Worm (Caenorhabditis elegans) whole organism, mixed stage, embryonic: Measurements from ENCODE around the gene C38C3.3.

ENCODE experiments used
- M03D4.4 ChIP-seq: sonication (generic microtip); optimal IDR thresholded peaks from 2 replicates; lab custom pipeline; 2017; ENCODE audit warnings: mild to moderate bottlenecking, missing genetic modification characterization, missing compliant biosample characterization
- bed-3 ChIP-seq: fragments of 200-800 bp; sonication (Bioruptor generic); optimal IDR thresholded peaks from 3 replicates; lab custom pipeline; 2018; ENCODE audit warnings: mild to moderate bottlenecking, missing genetic modification characterization, moderate library complexity, missing compliant biosample characterization
- blmp-1 ChIP-seq: fragments of 150-350 bp; optimal IDR thresholded peaks from 2 replicates; lab custom pipeline; 2014; ENCODE audit warnings: missing biosample characterization, missing genetic modification characterization
- ceh-39 ChIP-seq: fragments of 150-350 bp; optimal IDR thresholded peaks from 2 replicates; lab custom pipeline; 2014; ENCODE audit warnings: missing biosample characterization, missing genetic modification characterization
- ceh-43 ChIP-seq: fragments of 200-800 bp; sonication (Bioruptor generic); optimal IDR thresholded peaks from 2 replicates; lab custom pipeline; 2018; ENCODE audit warnings: mild to moderate bottlenecking, missing genetic modification characterization, moderate library complexity, missing compliant biosample characterization
- ceh-83 ChIP-seq: fragments of 200-800 bp; sonication (Bioruptor generic); optimal IDR thresholded peaks from 2 replicates; lab custom pipeline; 2018; ENCODE audit warnings: mild to moderate bottlenecking, missing genetic modification characterization, missing compliant biosample characterization
- ces-1 ChIP-seq: fragments of 150-350 bp; optimal IDR thresholded peaks from 2 replicates; lab custom pipeline; 2014; ENCODE audit warnings: missing biosample characterization, missing genetic modification reagents, missing genetic modification characterization
- cnd-1 ChIP-seq: fragments of 200-800 bp; sonication (Bioruptor generic); optimal IDR thresholded peaks from 2 replicates; lab custom pipeline; 2018; ENCODE audit warnings: mild to moderate bottlenecking, missing genetic modification characterization, missing compliant biosample characterization
- drap-1 ChIP-seq: fragments of 200-800 bp; sonication (Bioruptor generic); optimal IDR thresholded peaks from 3 replicates; lab custom pipeline; 2018; ENCODE audit warnings: mild to moderate bottlenecking, missing genetic modification characterization, missing compliant biosample characterization
- elt-1 ChIP-seq: sonication (generic microtip); optimal IDR thresholded peaks from 2 replicates; lab custom pipeline; 2017; ENCODE audit warnings: missing genetic modification characterization, mild to moderate bottlenecking, missing compliant biosample characterization, antibody characterized with exemption, moderate library complexity, borderline replicate concordance; ENCODE audit not compliant: insufficient read depth
- elt-3 ChIP-seq: fragments of 150-350 bp; optimal IDR thresholded peaks from 2 replicates; lab custom pipeline; 2014; ENCODE audit warnings: missing biosample characterization, missing genetic modification characterization
- flh-1 ChIP-seq: fragments of 200-800 bp; sonication (Bioruptor generic); optimal IDR thresholded peaks from 2 replicates; lab custom pipeline; 2018; ENCODE audit warnings: mild to moderate bottlenecking, missing genetic modification characterization, moderate library complexity, missing compliant biosample characterization
- lin-13 ChIP-seq: fragments of 150-350 bp; optimal IDR thresholded peaks from 2 replicates; lab custom pipeline; 2014; ENCODE audit warnings: missing biosample characterization, missing genetic modification characterization
- lin-32 ChIP-seq: fragments of 200-800 bp; sonication (Bioruptor generic); optimal IDR thresholded peaks from 2 replicates; lab custom pipeline; 2018; ENCODE audit warnings: mild to moderate bottlenecking, missing genetic modification characterization, missing compliant biosample characterization
- lsy-2 ChIP-seq: fragments of 150-350 bp; optimal IDR thresholded peaks from 2 replicates; lab custom pipeline; 2014; ENCODE audit warnings: missing biosample characterization, missing genetic modification characterization
- mab-5 ChIP-seq: fragments of 150-350 bp; optimal IDR thresholded peaks from 2 replicates; lab custom pipeline; 2014; ENCODE audit warnings: missing biosample characterization, missing genetic modification characterization
- mep-1 ChIP-seq: fragments of 150-350 bp; optimal IDR thresholded peaks from 2 replicates; lab custom pipeline; 2017; ENCODE audit warnings: missing biosample characterization, missing genetic modification reagents, missing genetic modification characterization, inconsistent platforms
- mls-2 ChIP-seq: sonication (generic microtip); optimal IDR thresholded peaks from 2 replicates; lab custom pipeline; 2016; ENCODE audit warnings: mild to moderate bottlenecking, missing genetic modification characterization, moderate library complexity, missing compliant biosample characterization
- nhr-12 ChIP-seq: fragments of 150-350 bp; optimal IDR thresholded peaks from 2 replicates; lab custom pipeline; 2014; ENCODE audit warnings: missing biosample characterization, missing genetic modification characterization
- nhr-2 ChIP-seq: fragments of 150-350 bp; optimal IDR thresholded peaks from 2 replicates; lab custom pipeline; 2014; ENCODE audit warnings: missing biosample characterization, missing genetic modification characterization
- nhr-28 ChIP-seq: fragments of 150-350 bp; optimal IDR thresholded peaks from 2 replicates; lab custom pipeline; 2014; ENCODE audit warnings: missing biosample characterization, missing genetic modification characterization
- nhr-76 ChIP-seq: sonication (generic microtip); optimal IDR thresholded peaks from 2 replicates; lab custom pipeline; 2017; ENCODE audit warnings: missing biosample characterization, missing genetic modification characterization
- pha-4 ChIP-seq: fragments of 150-350 bp; optimal IDR thresholded peaks from 2 replicates; lab custom pipeline; 2018; ENCODE audit warnings: missing biosample characterization, missing genetic modification reagents, missing genetic modification characterization
- snpc-4 ChIP-seq: fragments of 150-350 bp; optimal IDR thresholded peaks from 2 replicates; lab custom pipeline; 2014; ENCODE audit warnings: missing biosample characterization, missing genetic modification characterization
- tbx-8 ChIP-seq: fragments of 200-800 bp; sonication (Bioruptor generic); optimal IDR thresholded peaks from 2 replicates; lab custom pipeline; 2018; ENCODE audit warnings: mild to moderate bottlenecking, missing genetic modification characterization, moderate library complexity, missing compliant biosample characterization
- unc-120 ChIP-seq: sonication (generic microtip); optimal IDR thresholded peaks from 2 replicates; lab custom pipeline; 2017; ENCODE audit warnings: missing genetic modification characterization, missing compliant biosample characterization; ENCODE audit not compliant: poor library complexity, severe bottlenecking
- unc-39 ChIP-seq: fragments of 150-350 bp; optimal IDR thresholded peaks from 2 replicates; lab custom pipeline; 2014; ENCODE audit warnings: missing biosample characterization, missing genetic modification characterization
- unc-62 ChIP-seq: fragments of 150-350 bp; optimal IDR thresholded peaks from 2 replicates; lab custom pipeline; 2014; ENCODE audit warnings: missing biosample characterization, missing genetic modification reagents, missing genetic modification characterization
- zip-8 ChIP-seq: fragments of 150-350 bp; optimal IDR thresholded peaks from 2 replicates; lab custom pipeline; 2014; ENCODE audit warnings: missing biosample characterization, missing genetic modification characterization
- ztf-11 ChIP-seq: fragments of 150-350 bp; optimal IDR thresholded peaks from 2 replicates; lab custom pipeline; 2014; ENCODE audit warnings: missing biosample characterization, missing genetic modification characterization

The C38C3.3 gene

ce11 chrV:1456614-1457013 is 38.8 kb upstream of the C38C3.3 start:
- TF ChIP-seq zip-8 (tag; lab: Kevin White, UChicago) = no peak
- no peak for TF ChIP-seq lin-13
- no peak for TF ChIP-seq nhr-76 (tag; lab: Kevin White, UChicago)
- TF ChIP-seq ceh-39 (tag; lab: Kevin White, UChicago) = no peak
- no peak for TF ChIP-seq lin-32 (GFP tag; lab: Kevin White, UChicago)
- TF ChIP-seq M03D4.4 = no peak

ce11 chrV:1459374-1459926 is 36.0 kb upstream of the C38C3.3 start:
- TF ChIP-seq ztf-11 (tag; lab: Kevin White, UChicago) (no peak), drap-1 (no peak), zip-8 (tag; lab: Kevin White, UChicago) (no peak), cnd-1 (no peak), nhr-28 (no peak), ces-1 (GFP tag; lab: Kevin White, UChicago) (no peak), mab-5 (tag; lab: Kevin White, UChicago) (no peak), pha-4 (tag; lab: Kevin White, UChicago) (no peak), nhr-76 (tag; lab: Kevin White, UChicago) (no peak), ceh-83 (GFP tag; lab: Kevin White, UChicago) (no peak), snpc-4 (no peak), elt-3 (tag; lab: Kevin White, UChicago) (no peak), mep-1 (tag; lab: Kevin White, UChicago) (no peak)
- TF ChIP-seq, all 35 proteins: peak for 0

- TF ChIP-seq nhr-12 (tag; lab: Kevin White, UChicago) (no peak), mls-2 (tag; lab: Kevin White, UChicago) (no peak), mab-5 (tag; lab: Kevin White, UChicago) (no peak), unc-120 (tag; lab: Kevin White, UChicago) (no peak), tbx-8 (GFP tag; lab: Kevin White, UChicago) (no peak), ztf-11 (tag; lab: Kevin White, UChicago) (no peak), ceh-43 (GFP tag; lab: Kevin White, UChicago) (no peak), drap-1 (no peak)
Observed at ce11 chrV:1460069-1460468, 35.4 kb upstream of the C38C3.3 start, which contains the start of gene hacd-1. hacd-1 (plus strand) TSS chrV:1460369.

- no peak for TF ChIP-seq lsy-2 (tag; lab: Kevin White, UChicago)
- TF ChIP-seq mep-1 (tag; lab: Kevin White, UChicago) = no peak
- TF ChIP-seq mab-5 (tag; lab: Kevin White, UChicago) = no peak
- no peak for TF ChIP-seq ces-1 (GFP tag; lab: Kevin White, UChicago)
- TF ChIP-seq ztf-11 (tag; lab: Kevin White, UChicago) = no peak
- TF ChIP-seq elt-1 (tag; lab: Kevin White, UChicago) = no peak
- no peak for TF ChIP-seq nhr-2 (tag; lab: Kevin White, UChicago)
- no peak for TF ChIP-seq unc-39 (tag; lab: Kevin White, UChicago)
- TF ChIP-seq elt-3 (tag; lab: Kevin White, UChicago) = no peak
- TF ChIP-seq nhr-28 = no peak
Observed at ce11 chrV:1464543-1465040, 30.8 kb upstream of the C38C3.3 start, which contains the start of the genes fpn-1.2 and pqn-54. fpn-1.2 (minus strand) TSS chrV:1464699. pqn-54 (plus strand) TSS chrV:1464990.

ce11 chrV:1465932-1466331 is 29.5 kb upstream of the C38C3.3 start:
- TF ChIP-seq nhr-28 = no peak
- TF ChIP-seq unc-39 (tag; lab: Kevin White, UChicago) = no peak
- no peak for TF ChIP-seq cnd-1
- no peak for TF ChIP-seq bed-3 (GFP tag; lab: Kevin White, UChicago)
- TF ChIP-seq flh-1 (GFP tag; lab: Kevin White, UChicago) = no peak
- TF ChIP-seq blmp-1 (tag; lab: Kevin White, UChicago) = no peak
- no peak for TF ChIP-seq ztf-11 (tag; lab: Kevin White, UChicago)
- no peak for TF ChIP-seq unc-62 (GFP tag; lab: Kevin White, UChicago)
- TF ChIP-seq, all 35 proteins: peak for 0
